Fruit fly (Drosophila melanogaster) whole organism, prepupa: ENCODE data around the gene CG34290.
A peak's percentile ranks its signal among the peaks of the same experiment; 100 is the strongest.

ENCODE experiments used
- Blimp-1 ChIP-seq: fragments of 200-800 bp; sonication (Bioruptor generic); optimal IDR thresholded peaks from 3 replicates; lab custom pipeline; 2017; ENCODE audit warnings: missing biosample characterization, missing genetic modification characterization, mild to moderate bottlenecking, moderate library complexity, missing genetic modification reagents
- CG11294 ChIP-seq: fragments of 200-800 bp; sonication (Bioruptor generic); IDR thresholded peaks from 2 replicates; pipeline ENCODE4 v1.3.6; 2022; ENCODE audit warnings: missing biosample characterization, missing genetic modification characterization
- CG16779 ChIP-seq: fragments of 200-800 bp; sonication (Bioruptor generic); optimal IDR thresholded peaks from 3 replicates; lab custom pipeline; 2017; ENCODE audit warnings: missing biosample characterization, mild to moderate bottlenecking, missing genetic modification characterization
- CG32006 ChIP-seq: fragments of 200-800 bp; sonication (Bioruptor generic); optimal IDR thresholded peaks from 3 replicates; lab custom pipeline; 2017; ENCODE audit warnings: missing biosample characterization, mild to moderate bottlenecking, missing genetic modification characterization
- CG6163 ChIP-seq: fragments of 200-800 bp; sonication (Bioruptor generic); IDR thresholded peaks from 3 replicates; pipeline ENCODE4 v1.3.6; 2022; ENCODE audit warnings: missing biosample characterization, missing genetic modification characterization
- CG8319 ChIP-seq: fragments of 200-800 bp; sonication (Bioruptor generic); optimal IDR thresholded peaks from 3 replicates; lab custom pipeline; 2016; ENCODE audit warnings: missing biosample characterization, missing genetic modification characterization
- Hr38 ChIP-seq: sonication (Bioruptor generic); optimal IDR thresholded peaks from 2 replicates; lab custom pipeline; 2016; ENCODE audit warnings: missing biosample characterization, missing genetic modification characterization
- OdsH ChIP-seq: fragments of 200-800 bp; sonication (Bioruptor generic); optimal IDR thresholded peaks from 3 replicates; lab custom pipeline; 2016; ENCODE audit warnings: missing biosample characterization, missing genetic modification characterization
- Sox15 ChIP-seq: fragments of 200-800 bp; sonication (Bioruptor generic); optimal IDR thresholded peaks from 3 replicates; lab custom pipeline; 2016; ENCODE audit warnings: missing biosample characterization, missing genetic modification characterization
- acj6 ChIP-seq: fragments of 200-800 bp; sonication (Bioruptor generic); optimal IDR thresholded peaks from 3 replicates; lab custom pipeline; 2016; ENCODE audit warnings: missing biosample characterization, missing genetic modification characterization
- esn ChIP-seq: fragments of 200-800 bp; sonication (Bioruptor generic); optimal IDR thresholded peaks from 2 replicates; lab custom pipeline; 2016; ENCODE audit warnings: missing biosample characterization, mild to moderate bottlenecking, missing genetic modification characterization, moderate library complexity
- fkh ChIP-seq: fragments of 200-800 bp; sonication (Bioruptor generic); optimal IDR thresholded peaks from 3 replicates; lab custom pipeline; 2017; ENCODE audit warnings: missing biosample characterization, mild to moderate bottlenecking, missing genetic modification characterization, moderate library complexity
- pdm3 ChIP-seq: fragments of 200-800 bp; sonication (Bioruptor generic); optimal IDR thresholded peaks from 3 replicates; lab custom pipeline; 2016; ENCODE audit warnings: missing biosample characterization, missing genetic modification characterization

DNA sequence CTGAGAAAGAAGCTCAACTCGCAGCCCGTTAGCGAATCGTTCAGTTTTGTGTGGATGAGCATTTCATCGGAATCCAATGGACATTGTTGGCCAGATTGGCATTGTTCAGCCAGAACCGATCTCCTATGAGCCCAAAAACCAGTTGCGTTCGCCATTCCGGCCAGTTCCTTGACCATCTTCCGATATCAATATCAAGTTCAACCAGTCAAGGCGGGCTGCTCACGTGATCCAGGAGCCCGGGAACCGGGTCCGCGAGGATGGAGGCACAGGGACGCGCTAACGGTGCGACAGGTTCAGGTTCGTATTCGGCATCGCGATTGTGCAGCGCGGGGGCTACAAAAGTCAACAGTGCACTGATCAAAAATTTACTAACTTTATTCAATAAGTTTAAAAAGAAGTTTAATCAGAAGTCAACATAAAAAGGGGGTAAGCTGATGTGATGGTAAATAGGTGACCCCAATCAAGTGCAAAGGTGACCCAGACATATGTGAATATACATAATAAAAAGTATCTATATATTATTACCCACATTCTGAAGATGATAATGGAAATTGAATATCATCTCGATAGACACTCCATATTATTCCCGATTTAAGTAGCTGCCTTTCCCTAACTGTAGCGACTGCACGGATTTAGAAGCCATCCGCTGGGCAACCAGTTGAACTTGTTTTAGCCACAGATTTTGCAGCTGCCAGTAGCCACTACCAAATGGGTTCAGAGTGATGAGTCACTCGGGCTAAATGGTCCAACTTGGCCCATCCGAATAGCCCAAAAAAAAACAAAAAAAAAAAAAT lies 22.6 kb downstream of the CG34290 start:
- TF ChIP-seq CG6163 (GFP tag; lab: Robert Waterston, UW) (peak; percentile 69; the same call in 2 of the 3 replicates), esn (GFP tag; lab: Kevin White, UChicago) (peak; percentile 89), pdm3 (peak; percentile 82), Sox15 (GFP tag; lab: Kevin White, UChicago) (peak; percentile 79), Blimp-1 (GFP tag; lab: Kevin White, UChicago) (peak; percentile 60), CG8319 (GFP tag; lab: Kevin White, UChicago) (peak; percentile 88), acj6 (peak; percentile 86), CG11294 (GFP tag; lab: Robert Waterston, UW) (no peak; the same call in 1 of the 2 replicates), Hr38 (GFP tag; lab: Kevin White, UChicago) (no peak), OdsH (GFP tag; lab: Kevin White, UChicago) (peak; percentile 88), CG16779 (tag; lab: Kevin White, UChicago) (peak; percentile 73), fkh (GFP tag; lab: Kevin White, UChicago) (no peak), CG32006 (GFP tag; lab: Kevin White, UChicago) (peak; percentile 92)
